Worm (Caenorhabditis elegans) whole organism, L2 larva: ENCODE results near the gene ZK1067.3.

Experiments used
- lin-11 ChIP-seq: fragments of 150-350 bp; sonication (generic microtip); optimal IDR thresholded peaks from 2 replicates; lab custom pipeline; 2014; ENCODE audit warnings: missing biosample characterization, missing genetic modification characterization, inconsistent platforms, mixed read lengths
- mab-5 ChIP-seq: fragments of 150-350 bp; optimal IDR thresholded peaks from 2 replicates; lab custom pipeline; 2014; ENCODE audit warnings: missing biosample characterization, missing genetic modification characterization
- zag-1 ChIP-seq: fragments of 150-350 bp; optimal IDR thresholded peaks from 2 replicates; lab custom pipeline; 2014; ENCODE audit warnings: missing biosample characterization, missing genetic modification characterization

DNA sequence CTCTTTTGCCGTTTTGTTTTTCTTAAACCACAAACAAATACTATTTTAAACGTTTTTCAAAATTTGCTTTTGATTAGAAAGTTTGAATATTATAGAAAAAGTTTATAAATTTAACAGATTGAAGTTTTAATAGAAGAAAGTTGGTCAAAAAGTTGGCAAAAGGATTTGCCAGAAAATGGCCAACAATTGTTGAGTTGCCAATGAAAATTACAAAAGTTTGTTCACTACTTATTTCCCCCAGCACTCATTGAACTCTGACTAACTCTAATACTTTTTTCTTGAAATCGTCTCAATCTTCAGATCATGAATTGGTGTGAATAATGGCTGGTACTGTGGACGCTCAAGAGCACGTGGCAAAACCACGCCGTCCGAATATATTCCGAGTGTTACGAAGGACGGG lies 13.0 kb upstream of the ZK1067.3 start, which contains the start of gene ZK1067.4:
- TF ChIP-seq mab-5 (tag; lab: Kevin White, UChicago), result no peak
- no peak for TF ChIP-seq zag-1 (tag; lab: Kevin White, UChicago)
- no peak for TF ChIP-seq lin-11 (tag; lab: Kevin White, UChicago)
